1 fruit fly cellular context compared by ENCODE assay signal in genomic region chr3R:29124128-29124527, dm6.
TF ChIP-seq lines count a peak whose summit lies in the region.

No protein-coding gene starts in this region.

TF ChIP-seq in whole organism, embryonic, 481 proteins besides CTCF, POLR2A, EP300 and RAD21 (continued from another document and continues in another):
- peak; percentile 84 for TF ChIP-seq Rfx (GFP tag; IDR thresholded peaks at IDR 0.05; lab: Robert Waterston, UW)
- TF ChIP-seq Awh (GFP tag; IDR thresholded peaks at IDR 0.05; lab: Robert Waterston, UW), result peak; percentile 65
- no peak for TF ChIP-seq CG17186 (GFP tag; optimal IDR thresholded peaks at IDR 0.05; lab: Kevin White, UChicago)
- peak; percentile 2 for TF ChIP-seq Usf (GFP tag; optimal IDR thresholded peaks at IDR 0.05; lab: Kevin White, UChicago)
- TF ChIP-seq hth (optimal IDR thresholded peaks at IDR 0.05; lab: Kevin White, UChicago), result no peak
- TF ChIP-seq CG13775 (GFP tag; optimal IDR thresholded peaks at IDR 0.05; lab: Kevin White, UChicago), result peak; percentile 43
- TF ChIP-seq Med (GFP tag; lab: Kevin White, UChicago), result peak; percentile 95
- peak; percentile 70 for TF ChIP-seq phol (tag; optimal IDR thresholded peaks at IDR 0.05; lab: Kevin White, UChicago)
- peak; percentile 63 for TF ChIP-seq CG18262 (tag; optimal IDR thresholded peaks at IDR 0.05; lab: Kevin White, UChicago)
- TF ChIP-seq CG10267 (tag; optimal IDR thresholded peaks at IDR 0.05; lab: Kevin White, UChicago), result peak; percentile 40
- TF ChIP-seq caup (GFP tag; optimal IDR thresholded peaks at IDR 0.05; lab: Kevin White, UChicago; ENCODE audit: severe bottlenecking), result peak; percentile 53
- TF ChIP-seq CG6689 (GFP tag; IDR thresholded peaks at IDR 0.05; lab: Robert Waterston, UW), result peak; percentile 87
- TF ChIP-seq CG4730 (GFP tag; IDR thresholded peaks at IDR 0.05; lab: Robert Waterston, UW), result peak; percentile 67
- TF ChIP-seq CG8944 (GFP tag; optimal IDR thresholded peaks at IDR 0.05; lab: Kevin White, UChicago), result no peak
- peak; percentile 74 for TF ChIP-seq CG11247 (GFP tag; IDR thresholded peaks at IDR 0.05; lab: Robert Waterston, UW)
- TF ChIP-seq CG12391 (tag; optimal IDR thresholded peaks at IDR 0.05; lab: Kevin White, UChicago), result peak; percentile 61
- peak; percentile 34; the same call in 1 of the 2 replicates for TF ChIP-seq CG11085 (GFP tag; IDR thresholded peaks at IDR 0.05; lab: Robert Waterston, UW)
- TF ChIP-seq CG2116 (GFP tag; optimal IDR thresholded peaks at IDR 0.05; lab: Kevin White, UChicago), result no peak
- peak; percentile 69 for TF ChIP-seq Fer3 (tag; optimal IDR thresholded peaks at IDR 0.05; lab: Kevin White, UChicago)
- TF ChIP-seq CG34376 (GFP tag; optimal IDR thresholded peaks at IDR 0.05; lab: Kevin White, UChicago), result no peak
- TF ChIP-seq CG32767 (GFP tag; IDR thresholded peaks at IDR 0.05; lab: Robert Waterston, UW), result peak; percentile 56; the same call in 1 of the 2 replicates
- peak; percentile 3 for TF ChIP-seq crc (GFP tag; optimal IDR thresholded peaks at IDR 0.05; lab: Kevin White, UChicago)
- peak; percentile 53 for TF ChIP-seq CG1233 (GFP tag; optimal IDR thresholded peaks at IDR 0.05; lab: Kevin White, UChicago)
- no peak for TF ChIP-seq dmrt99B (tag; optimal IDR thresholded peaks at IDR 0.05; lab: Kevin White, UChicago)
- peak; percentile 10 for TF ChIP-seq tx (GFP tag; optimal IDR thresholded peaks at IDR 0.05; lab: Kevin White, UChicago)
- peak; percentile 59 for TF ChIP-seq lbe (GFP tag; optimal IDR thresholded peaks at IDR 0.05; lab: Kevin White, UChicago)
- TF ChIP-seq CG7928 (GFP tag; optimal IDR thresholded peaks at IDR 0.05; lab: Kevin White, UChicago), result no peak
- TF ChIP-seq bsh (GFP tag; optimal IDR thresholded peaks at IDR 0.05; lab: Kevin White, UChicago), result peak in 1 of 2 experiments; percentile 74
- 0 out of 2 replicates have a peak, but pooled peaks have one; percentile 21 for TF ChIP-seq CG8765 (GFP tag; IDR thresholded peaks at IDR 0.05; lab: Robert Waterston, UW)
- TF ChIP-seq H15 (GFP tag; IDR thresholded peaks at IDR 0.05; lab: Robert Waterston, UW), result peak; percentile 63; the same call in 1 of the 3 replicates
- TF ChIP-seq nom (GFP tag; optimal IDR thresholded peaks at IDR 0.05; lab: Kevin White, UChicago), result no peak
- peak; percentile 70 for TF ChIP-seq CG15269 (tag; optimal IDR thresholded peaks at IDR 0.05; lab: Kevin White, UChicago)
- TF ChIP-seq CG8281 (tag; optimal IDR thresholded peaks at IDR 0.05; lab: Kevin White, UChicago), result peak; percentile 5
- 0 out of 2 replicates have a peak, but pooled peaks have one; percentile 28 for TF ChIP-seq dimm (GFP tag; IDR thresholded peaks at IDR 0.05; lab: Robert Waterston, UW)
- TF ChIP-seq trh (GFP tag; optimal IDR thresholded peaks at IDR 0.05; lab: Kevin White, UChicago), result no peak
- peak; percentile 58; the same call in 1 of the 2 replicates for TF ChIP-seq Ada2b (GFP tag; IDR thresholded peaks at IDR 0.05; lab: Robert Waterston, UW)
- TF ChIP-seq Lhr (GFP tag; optimal IDR thresholded peaks at IDR 0.05; lab: Kevin White, UChicago), result no peak
- TF ChIP-seq CG4617 (GFP tag; optimal IDR thresholded peaks at IDR 0.05; lab: Kevin White, UChicago; ENCODE audit: borderline replicate concordance), result no peak
- TF ChIP-seq Poxn (GFP tag; IDR thresholded peaks at IDR 0.05; lab: Robert Waterston, UW), result no peak
- TF ChIP-seq Neu2 (GFP tag; optimal IDR thresholded peaks at IDR 0.05; lab: Kevin White, UChicago; ENCODE audit: borderline replicate concordance), result no peak
- TF ChIP-seq CG14050 (GFP tag; IDR thresholded peaks at IDR 0.05; lab: Robert Waterston, UW), result peak; percentile 60
- peak; percentile 38 for TF ChIP-seq Camta (GFP tag; optimal IDR thresholded peaks at IDR 0.05; lab: Kevin White, UChicago)
- peak; percentile 32 for TF ChIP-seq tin (GFP tag; optimal IDR thresholded peaks at IDR 0.05; lab: Kevin White, UChicago)
- TF ChIP-seq HmgD (GFP tag; optimal IDR thresholded peaks at IDR 0.05; lab: Kevin White, UChicago), result no peak
- no peak for TF ChIP-seq tup (GFP tag; optimal IDR thresholded peaks at IDR 0.05; lab: Kevin White, UChicago)
- peak; percentile 71; the same call in 1 of the 2 replicates for TF ChIP-seq ranshi (GFP tag; IDR thresholded peaks at IDR 0.05; lab: Robert Waterston, UW)
- TF ChIP-seq CG17568 (GFP tag; optimal IDR thresholded peaks at IDR 0.05; lab: Kevin White, UChicago), result no peak
- TF ChIP-seq so (GFP tag; IDR thresholded peaks at IDR 0.05; lab: Robert Waterston, UW), result peak; percentile 44; the same call in 1 of the 3 replicates
- peak; percentile 26 for TF ChIP-seq CG5245 (GFP tag; optimal IDR thresholded peaks at IDR 0.05; lab: Kevin White, UChicago)
- no peak for TF ChIP-seq CG15073 (GFP tag; optimal IDR thresholded peaks at IDR 0.05; lab: Kevin White, UChicago)
- 0 out of 2 replicates have a peak, but pooled peaks have one; percentile 16 for TF ChIP-seq CG43689 (GFP tag; IDR thresholded peaks at IDR 0.05; lab: Robert Waterston, UW)
- no peak for TF ChIP-seq CG16813 (GFP tag; IDR thresholded peaks at IDR 0.05; lab: Robert Waterston, UW; ENCODE audit: partially characterized antibody)
- TF ChIP-seq sr (GFP tag; IDR thresholded peaks at IDR 0.05; lab: Robert Waterston, UW), result peak; percentile 44; the same call in 1 of the 3 replicates
- peak; percentile 72 for TF ChIP-seq CG14667 (GFP tag; IDR thresholded peaks at IDR 0.05; lab: Robert Waterston, UW)
- TF ChIP-seq CG18476 (GFP tag; optimal IDR thresholded peaks at IDR 0.05; lab: Kevin White, UChicago), result no peak
- TF ChIP-seq zfh2 (GFP tag; optimal IDR thresholded peaks at IDR 0.05; lab: Kevin White, UChicago), result peak; percentile 76
- TF ChIP-seq CG10274 (GFP tag; optimal IDR thresholded peaks at IDR 0.05; lab: Kevin White, UChicago), result peak; percentile 10
- peak; percentile 38 for TF ChIP-seq Hmr (GFP tag; optimal IDR thresholded peaks at IDR 0.05; lab: Kevin White, UChicago)
- TF ChIP-seq aop (GFP tag; IDR thresholded peaks at IDR 0.05; lab: Robert Waterston, UW), result no peak
- no peak for TF ChIP-seq prd (optimal IDR thresholded peaks at IDR 0.05; lab: Kevin White, UChicago)
- peak; percentile 90 for TF ChIP-seq prd (GFP tag; IDR thresholded peaks at IDR 0.05; lab: Robert Waterston, UW)
- peak; percentile 67 for TF ChIP-seq fd96Cb (tag; optimal IDR thresholded peaks at IDR 0.05; lab: Kevin White, UChicago)
- TF ChIP-seq h (optimal IDR thresholded peaks at IDR 0.05; lab: Kevin White, UChicago), result no peak
- TF ChIP-seq YL-1 (GFP tag; optimal IDR thresholded peaks at IDR 0.05; lab: Kevin White, UChicago), result no peak
- TF ChIP-seq pb (GFP tag; optimal IDR thresholded peaks at IDR 0.05; lab: Kevin White, UChicago), result peak; percentile 64
- peak; percentile 52 for TF ChIP-seq HLH54F (GFP tag; optimal IDR thresholded peaks at IDR 0.05; lab: Kevin White, UChicago)
- no peak for TF ChIP-seq NC2α (GFP tag; optimal IDR thresholded peaks at IDR 0.05; lab: Kevin White, UChicago)
- no peak for TF ChIP-seq CG16779 (GFP tag; IDR thresholded peaks at IDR 0.05; lab: Robert Waterston, UW)
- peak; percentile 31 for TF ChIP-seq emc (GFP tag; optimal IDR thresholded peaks at IDR 0.05; lab: Kevin White, UChicago)
- TF ChIP-seq Dip3 (GFP tag; optimal IDR thresholded peaks at IDR 0.05; lab: Kevin White, UChicago), result peak; percentile 44
- TF ChIP-seq CG30403 (GFP tag; optimal IDR thresholded peaks at IDR 0.05; lab: Kevin White, UChicago), result peak; percentile 69
- TF ChIP-seq sd (tag; optimal IDR thresholded peaks at IDR 0.05; lab: Kevin White, UChicago), result peak; percentile 87
- TF ChIP-seq ERR (GFP tag; optimal IDR thresholded peaks at IDR 0.05; lab: Kevin White, UChicago), result no peak
- TF ChIP-seq Dbx (GFP tag; IDR thresholded peaks at IDR 0.05; lab: Robert Waterston, UW), result peak; percentile 68; the same call in 2 of the 3 replicates
- peak; percentile 35 for TF ChIP-seq Bdp1 (GFP tag; optimal IDR thresholded peaks at IDR 0.05; lab: Kevin White, UChicago)
- peak; percentile 27 for TF ChIP-seq fd3F (GFP tag; optimal IDR thresholded peaks at IDR 0.05; lab: Kevin White, UChicago)
- TF ChIP-seq ems (GFP tag; optimal IDR thresholded peaks at IDR 0.05; lab: Kevin White, UChicago), result peak; percentile 49
- TF ChIP-seq vnd (GFP tag; IDR thresholded peaks at IDR 0.05; lab: Robert Waterston, UW; ENCODE audit: partially characterized antibody), result no peak
- peak; percentile 50 for TF ChIP-seq B-H1 (GFP tag; IDR thresholded peaks at IDR 0.05; lab: Robert Waterston, UW)
- no peak for TF ChIP-seq CG4707 (GFP tag; optimal IDR thresholded peaks at IDR 0.05; lab: Kevin White, UChicago)
- peak; percentile 70; the same call in 2 of the 3 replicates for TF ChIP-seq CG11456 (GFP tag; IDR thresholded peaks at IDR 0.05; lab: Robert Waterston, UW)
- TF ChIP-seq CG32532 (GFP tag; IDR thresholded peaks at IDR 0.05; lab: Robert Waterston, UW), result peak; percentile 78
- TF ChIP-seq gcm (GFP tag; optimal IDR thresholded peaks at IDR 0.05; lab: Kevin White, UChicago), result peak; percentile 34
- peak; percentile 40 for TF ChIP-seq Spps (tag; optimal IDR thresholded peaks at IDR 0.05; lab: Kevin White, UChicago)
- TF ChIP-seq CG7839 (tag; optimal IDR thresholded peaks at IDR 0.05; lab: Kevin White, UChicago), result peak; percentile 77
- no peak for TF ChIP-seq zen2 (GFP tag; IDR thresholded peaks at IDR 0.05; lab: Robert Waterston, UW; ENCODE audit: partially characterized antibody)
- TF ChIP-seq ase (GFP tag; IDR thresholded peaks at IDR 0.05; lab: Robert Waterston, UW), result peak; percentile 37; the same call in 1 of the 3 replicates
- TF ChIP-seq CG12942 (GFP tag; optimal IDR thresholded peaks at IDR 0.05; lab: Kevin White, UChicago), result peak; percentile 26
- peak; percentile 2 for TF ChIP-seq nerfin-1 (tag; optimal IDR thresholded peaks at IDR 0.05; lab: Kevin White, UChicago)
- no peak for TF ChIP-seq crol (GFP tag; IDR thresholded peaks at IDR 0.05; lab: Robert Waterston, UW)
- TF ChIP-seq CG17385 (GFP tag; optimal IDR thresholded peaks at IDR 0.05; lab: Kevin White, UChicago), result peak; percentile 51
- TF ChIP-seq NC2β (GFP tag; optimal IDR thresholded peaks at IDR 0.05; lab: Kevin White, UChicago), result peak; percentile 32
- peak; percentile 78 for TF ChIP-seq pnt (GFP tag; optimal IDR thresholded peaks at IDR 0.05; lab: Kevin White, UChicago)
- no peak for TF ChIP-seq bbx (GFP tag; IDR thresholded peaks at IDR 0.05; lab: Robert Waterston, UW; ENCODE audit: partially characterized antibody)
- no peak for TF ChIP-seq CrebB (tag; optimal IDR thresholded peaks at IDR 0.05; lab: Kevin White, UChicago)
- TF ChIP-seq Nf-YB (GFP tag; optimal IDR thresholded peaks at IDR 0.05; lab: Kevin White, UChicago), result peak; percentile 31
- TF ChIP-seq CG13624 (GFP tag; optimal IDR thresholded peaks at IDR 0.05; lab: Kevin White, UChicago), result peak; percentile 14
- TF ChIP-seq danr (GFP tag; IDR thresholded peaks at IDR 0.05; lab: Robert Waterston, UW), result no peak; the same call in 1 of the 2 replicates
- TF ChIP-seq CG34224 (GFP tag; IDR thresholded peaks at IDR 0.05; lab: Robert Waterston, UW; ENCODE audit: partially characterized antibody), result no peak
- TF ChIP-seq CG10147 (GFP tag; optimal IDR thresholded peaks at IDR 0.05; lab: Kevin White, UChicago), result no peak
- no peak for TF ChIP-seq dm (GFP tag; optimal IDR thresholded peaks at IDR 0.05; lab: Kevin White, UChicago)
- peak; percentile 73 for TF ChIP-seq ttk (GFP tag; IDR thresholded peaks at IDR 0.05; lab: Robert Waterston, UW)
- peak; percentile 49 for TF ChIP-seq bcd (GFP tag; optimal IDR thresholded peaks at IDR 0.05; lab: Kevin White, UChicago)
- TF ChIP-seq CG7357 (GFP tag; IDR thresholded peaks at IDR 0.05; lab: Robert Waterston, UW), result peak; percentile 63; the same call in 1 of the 3 replicates
- peak; percentile 30 for TF ChIP-seq Fer1 (GFP tag; optimal IDR thresholded peaks at IDR 0.05; lab: Kevin White, UChicago)
- TF ChIP-seq CG1647 (GFP tag; optimal IDR thresholded peaks at IDR 0.05; lab: Kevin White, UChicago), result peak; percentile 4
- TF ChIP-seq gsb-n (tag; optimal IDR thresholded peaks at IDR 0.05; lab: Kevin White, UChicago), result no peak
- no peak for TF ChIP-seq unc-4 (GFP tag; IDR thresholded peaks at IDR 0.05; lab: Robert Waterston, UW; ENCODE audit: partially characterized antibody)
- TF ChIP-seq CG18599 (GFP tag; optimal IDR thresholded peaks at IDR 0.05; lab: Kevin White, UChicago), result peak; percentile 65
- TF ChIP-seq Dad (GFP tag; optimal IDR thresholded peaks at IDR 0.05; lab: Kevin White, UChicago), result peak; percentile 18
- peak; percentile 56 for TF ChIP-seq CG17829 (tag; optimal IDR thresholded peaks at IDR 0.05; lab: Kevin White, UChicago)
- TF ChIP-seq Opbp (GFP tag; IDR thresholded peaks at IDR 0.05; lab: Robert Waterston, UW; ENCODE audit: partially characterized antibody), result no peak
- TF ChIP-seq jigr1 (GFP tag; IDR thresholded peaks at IDR 0.05; lab: Robert Waterston, UW), result no peak
- TF ChIP-seq CG8359 (GFP tag; optimal IDR thresholded peaks at IDR 0.05; lab: Kevin White, UChicago; ENCODE audit: borderline replicate concordance), result peak; percentile 13
- TF ChIP-seq wdn (GFP tag; IDR thresholded peaks at IDR 0.05; lab: Robert Waterston, UW), result peak; percentile 72
- TF ChIP-seq B-H2 (GFP tag; optimal IDR thresholded peaks at IDR 0.05; lab: Kevin White, UChicago), result no peak
- peak; percentile 32 for TF ChIP-seq CG16863 (GFP tag; optimal IDR thresholded peaks at IDR 0.05; lab: Kevin White, UChicago)
- TF ChIP-seq gsb (GFP tag; IDR thresholded peaks at IDR 0.05; lab: Robert Waterston, UW), result peak; percentile 46
- no peak for TF ChIP-seq CG3838 (GFP tag; optimal IDR thresholded peaks at IDR 0.05; lab: Kevin White, UChicago)
- TF ChIP-seq lmd (GFP tag; IDR thresholded peaks at IDR 0.05; lab: Robert Waterston, UW), result peak; percentile 74
- TF ChIP-seq Ssrp (tag; optimal IDR thresholded peaks at IDR 0.05; lab: Kevin White, UChicago), result peak; percentile 41
- peak; percentile 77 for TF ChIP-seq row (GFP tag; IDR thresholded peaks at IDR 0.05; lab: Robert Waterston, UW)
- no peak for TF ChIP-seq sima (GFP tag; optimal IDR thresholded peaks at IDR 0.05; lab: Kevin White, UChicago)
- TF ChIP-seq z (GFP tag; IDR thresholded peaks at IDR 0.05; lab: Robert Waterston, UW), result no peak; the same call in 2 of the 3 replicates
- no peak for TF ChIP-seq HmgZ (tag; optimal IDR thresholded peaks at IDR 0.05; lab: Kevin White, UChicago)
- TF ChIP-seq dysf (GFP tag; IDR thresholded peaks at IDR 0.05; lab: Robert Waterston, UW), result peak; percentile 76
- no peak for TF ChIP-seq CG11723 (GFP tag; optimal IDR thresholded peaks at IDR 0.05; lab: Kevin White, UChicago)
- peak; percentile 32 for TF ChIP-seq Dek (tag; optimal IDR thresholded peaks at IDR 0.05; lab: Kevin White, UChicago)
- TF ChIP-seq CG8089 (GFP tag; optimal IDR thresholded peaks at IDR 0.05; lab: Kevin White, UChicago), result no peak
- TF ChIP-seq CG6272 (GFP tag; IDR thresholded peaks at IDR 0.05; lab: Robert Waterston, UW), result peak; percentile 51
